Worm (Caenorhabditis elegans): ENCODE results near the gene damt-1.
"Not testable (repeated sequence)": the region's sequence is repeated elsewhere in the genome, so short reads cannot be mapped to it uniquely, and the experiment has no call there.

Gene damt-1

ce11 chrII:5751353-5751752 is 31.4 kb downstream of the damt-1 start (continued):
- TF ChIP-seq efl-1 (optimal IDR thresholded peaks at IDR 0.05) = no peak
- peak in 1 of 2 experiments; percentile 79 for TF ChIP-seq efl-1 (GFP tag; optimal IDR thresholded peaks at IDR 0.05 in 1 of 2)
- no peak for TF ChIP-seq Y116A8C.19 (tag; optimal IDR thresholded peaks at IDR 0.05; ENCODE audit: borderline replicate concordance)
- no peak for TF ChIP-seq mdl-1 (tag; optimal IDR thresholded peaks at IDR 0.05)
- no peak for TF ChIP-seq lsy-2 (tag; optimal IDR thresholded peaks at IDR 0.05)
- TF ChIP-seq pqm-1 (tag; optimal IDR thresholded peaks at IDR 0.05) = peak; percentile 35
- no peak for TF ChIP-seq nhr-28 (tag; optimal IDR thresholded peaks at IDR 0.05)
- TF ChIP-seq alr-1 (tag; optimal IDR thresholded peaks at IDR 0.05; ENCODE audit: borderline replicate concordance) = no peak
- TF ChIP-seq sptf-1 (tag; optimal IDR thresholded peaks at IDR 0.05) = no peak

- TF ChIP-seq nhr-77 (tag; optimal IDR thresholded peaks at IDR 0.05) (no peak), hpl-2 (GFP tag; optimal IDR thresholded peaks at IDR 0.05) (no peak), fos-1 (tag; optimal IDR thresholded peaks at IDR 0.05) (no peak), fkh-10 (GFP tag; optimal IDR thresholded peaks at IDR 0.05) (no peak), unc-30 (tag; optimal IDR thresholded peaks at IDR 0.05) (no peak), zag-1 (tag; optimal IDR thresholded peaks at IDR 0.05) (no peak), lir-3 (tag; optimal IDR thresholded peaks at IDR 0.05; ENCODE audit: poor library complexity) (no peak), ces-1 (GFP tag; optimal IDR thresholded peaks at IDR 0.05) (no peak), skn-1 (tag; optimal IDR thresholded peaks at IDR 0.05) (no peak), nhr-47 (tag; optimal IDR thresholded peaks at IDR 0.05) (no peak), pqm-1 (tag; optimal IDR thresholded peaks at IDR 0.05) (no peak), xbp-1 (tag; optimal IDR thresholded peaks at IDR 0.05) (no peak), nhr-84 (tag; optimal IDR thresholded peaks at IDR 0.05) (no peak)
These were observed 34.2 kb downstream of the damt-1 start, which contains the start of gene F10C1.8 for ce11 chrII:5754168-5754567. Gene F10C1.8, plus strand, starts transcription at chrII:5754468.

ce11 chrII:5757656-5758055 is 37.7 kb downstream of the damt-1 start, which contains the start of the genes F10C1.3 and F10C1.23:
Gene F10C1.3, minus strand, starts transcription at chrII:5757756.
Gene F10C1.23, plus strand, starts transcription at chrII:5758040.
- not testable (repeated sequence) for TF ChIP-seq ces-1 (GFP tag; optimal IDR thresholded peaks at IDR 0.05); lsy-2 (tag; optimal IDR thresholded peaks at IDR 0.05); C04F5.9 (tag; optimal IDR thresholded peaks at IDR 0.05)

- TF ChIP-seq ceh-82 (tag; optimal IDR thresholded peaks at IDR 0.05) (no peak), nhr-20 (tag; optimal IDR thresholded peaks at IDR 0.05) (no peak)
These were observed 45.4 kb downstream of the damt-1 start, which contains the start of gene ifb-1 for ce11 chrII:5765318-5765717. Gene ifb-1, plus strand, starts transcription at chrII:5765618.

ce11 chrII:5768274-5768820 is 48.4 kb downstream of the damt-1 start:
- no peak for TF ChIP-seq nhr-12 (tag; optimal IDR thresholded peaks at IDR 0.05)
- TF ChIP-seq blmp-1 (tag; optimal IDR thresholded peaks at IDR 0.05) = peak; percentile 44
- TF ChIP-seq elt-3 (tag; optimal IDR thresholded peaks at IDR 0.05) = peak in 2 of 6 experiments; percentile 19 to 59
- no peak for TF ChIP-seq efl-1 (optimal IDR thresholded peaks at IDR 0.05)
- no peak for TF ChIP-seq efl-1 (GFP tag; optimal IDR thresholded peaks at IDR 0.05 in 1 of 2)
- TF ChIP-seq sup-37 (GFP tag; optimal IDR thresholded peaks at IDR 0.05) = no peak
- no peak for TF ChIP-seq skn-1 (tag; optimal IDR thresholded peaks at IDR 0.05)
- TF ChIP-seq nhr-20 (tag; optimal IDR thresholded peaks at IDR 0.05) = peak; percentile 34
- peak; percentile 36 for TF ChIP-seq snu-23 (GFP tag; optimal IDR thresholded peaks at IDR 0.05)
- TF ChIP-seq nhr-71 (tag; optimal IDR thresholded peaks at IDR 0.05) = peak; percentile 3
- TF ChIP-seq nhr-85 (tag) = peak; percentile 88
- no peak for TF ChIP-seq isw-1 (GFP tag; IDR thresholded peaks at IDR 0.05)
- no peak for TF ChIP-seq mef-2 (tag; optimal IDR thresholded peaks at IDR 0.05)
- peak; percentile 41 for TF ChIP-seq lin-39 (tag; optimal IDR thresholded peaks at IDR 0.05)
- no peak for TF ChIP-seq tlp-1 (tag; optimal IDR thresholded peaks at IDR 0.05)
- no peak for TF ChIP-seq lin-13 (GFP tag; optimal IDR thresholded peaks at IDR 0.05)
- TF ChIP-seq F16B12.6 (tag; optimal IDR thresholded peaks at IDR 0.05) = no peak
- TF ChIP-seq rnt-1 (tag; optimal IDR thresholded peaks at IDR 0.05) = peak; percentile 12
- peak; percentile 40 for TF ChIP-seq mep-1 (tag; optimal IDR thresholded peaks at IDR 0.05)
- TF ChIP-seq nhr-90 (tag; optimal IDR thresholded peaks at IDR 0.05; ENCODE audit: poor library complexity) = no peak
- TF ChIP-seq aly-2 (tag; optimal IDR thresholded peaks at IDR 0.05) = no peak
- TF ChIP-seq egl-13 (tag; optimal IDR thresholded peaks at IDR 0.05) = no peak
- no peak for TF ChIP-seq grh-1 (GFP tag; IDR thresholded peaks at IDR 0.05)
- TF ChIP-seq lin-14 (GFP tag; optimal IDR thresholded peaks at IDR 0.05) = peak; percentile 67
- TF ChIP-seq fkh-10 (GFP tag; optimal IDR thresholded peaks at IDR 0.05) = no peak
- TF ChIP-seq nhr-237 (tag; optimal IDR thresholded peaks at IDR 0.05) = no peak
